Worm (Caenorhabditis elegans) whole organism, L2 larva: ENCODE measurements around the gene tag-322.

Experiments
- C34F6.9 ChIP-seq: fragments of 150-350 bp; optimal IDR thresholded peaks from 2 replicates; lab custom pipeline; 2014; ENCODE audit warnings: missing biosample characterization, missing genetic modification characterization
- Y55F3AM.14 ChIP-seq: fragments of 200-800 bp; sonication (Bioruptor generic); optimal IDR thresholded peaks from 2 replicates; lab custom pipeline; 2018; ENCODE audit warnings: mild to moderate bottlenecking, missing genetic modification characterization, missing compliant biosample characterization
- alr-1 ChIP-seq: fragments of 150-350 bp; optimal IDR thresholded peaks from 2 replicates; lab custom pipeline; 2014; ENCODE audit warnings: missing biosample characterization, missing genetic modification characterization
- aly-2 ChIP-seq: fragments of 150-350 bp; optimal IDR thresholded peaks from 2 replicates; lab custom pipeline; 2014; ENCODE audit warnings: missing biosample characterization, missing genetic modification characterization
- blmp-1 ChIP-seq: sonication (generic microtip); optimal IDR thresholded peaks from 2 replicates; lab custom pipeline; 2017; ENCODE audit warnings: missing genetic modification characterization, mild to moderate bottlenecking, missing compliant biosample characterization, antibody characterized with exemption, moderate library complexity; ENCODE audit not compliant: insufficient read depth
- ceh-16 ChIP-seq: fragments of 150-350 bp; optimal IDR thresholded peaks from 2 replicates; lab custom pipeline; 2014; ENCODE audit warnings: missing biosample characterization, missing genetic modification characterization
- crh-2 ChIP-seq: sonication (generic microtip); optimal IDR thresholded peaks from 2 replicates; lab custom pipeline; 2017; ENCODE audit warnings: missing biosample characterization, missing genetic modification characterization
- egl-27 ChIP-seq: sonication (generic microtip); optimal IDR thresholded peaks from 3 replicates; lab custom pipeline; 2017; ENCODE audit warnings: missing biosample characterization, missing genetic modification reagents, missing genetic modification characterization
- elt-1 ChIP-seq: fragments of 150-350 bp; optimal IDR thresholded peaks from 2 replicates; lab custom pipeline; 2014; ENCODE audit warnings: missing biosample characterization, missing genetic modification characterization
- elt-3 ChIP-seq: sonication (generic microtip); optimal IDR thresholded peaks from 2 replicates; lab custom pipeline; 2017; ENCODE audit warnings: missing biosample characterization, missing genetic modification characterization
- fos-1 ChIP-seq: fragments of 150-350 bp; optimal IDR thresholded peaks from 2 replicates; lab custom pipeline; 2014; ENCODE audit warnings: missing biosample characterization, missing genetic modification characterization
- lin-13 ChIP-seq: fragments of 150-350 bp; optimal IDR thresholded peaks from 2 replicates; lab custom pipeline; 2014; ENCODE audit warnings: missing biosample characterization, missing genetic modification reagents, missing genetic modification characterization
- lin-39 ChIP-seq: fragments of 150-350 bp; optimal IDR thresholded peaks from 2 replicates; lab custom pipeline; 2014; ENCODE audit warnings: missing biosample characterization, missing genetic modification reagents, missing genetic modification characterization
- lsy-2 ChIP-seq, 2 experiments: fragments of 150-350 bp in 1 of 2; sonication (generic microtip) in 1 of 2; optimal IDR thresholded peaks; 2 replicates each; lab custom pipeline; 2014 to 2017; ENCODE audit warnings: missing biosample characterization in 2 of 2, missing genetic modification characterization in 2 of 2
- mab-5 ChIP-seq: fragments of 150-350 bp; optimal IDR thresholded peaks from 2 replicates; lab custom pipeline; 2014; ENCODE audit warnings: missing biosample characterization, missing genetic modification characterization
- mbf-1 ChIP-seq: sonication (generic microtip); optimal IDR thresholded peaks from 2 replicates; lab custom pipeline; 2017; ENCODE audit warnings: missing biosample characterization, missing genetic modification characterization
- mdl-1 ChIP-seq, 2 experiments: fragments of 150-350 bp in 1 of 2; sonication (generic microtip) in 1 of 2; optimal IDR thresholded peaks; 2 replicates each; lab custom pipeline; 2017; ENCODE audit warnings: missing biosample characterization in 2 of 2, missing genetic modification characterization in 2 of 2
- nhr-11 ChIP-seq: fragments of 150-350 bp; optimal IDR thresholded peaks from 2 replicates; lab custom pipeline; 2014; ENCODE audit warnings: missing biosample characterization, missing genetic modification characterization
- nhr-12 ChIP-seq: fragments of 150-350 bp; optimal IDR thresholded peaks from 2 replicates; lab custom pipeline; 2014; ENCODE audit warnings: missing biosample characterization, missing genetic modification characterization
- nhr-129 ChIP-seq: fragments of 150-350 bp; optimal IDR thresholded peaks from 2 replicates; lab custom pipeline; 2014; ENCODE audit warnings: missing biosample characterization, missing genetic modification characterization
- nhr-23 ChIP-seq: fragments of 150-350 bp; optimal IDR thresholded peaks from 2 replicates; lab custom pipeline; 2014; ENCODE audit warnings: missing biosample characterization, missing genetic modification reagents, missing genetic modification characterization
- nhr-237 ChIP-seq: fragments of 150-350 bp; optimal IDR thresholded peaks from 2 replicates; lab custom pipeline; 2014; ENCODE audit warnings: missing biosample characterization, missing genetic modification characterization
- nhr-25 ChIP-seq: fragments of 150-350 bp; sonication (generic microtip); optimal IDR thresholded peaks from 3 replicates; lab custom pipeline; 2014; ENCODE audit warnings: missing biosample characterization, missing genetic modification characterization
- nhr-6 ChIP-seq: fragments of 150-350 bp; optimal IDR thresholded peaks from 2 replicates; lab custom pipeline; 2014; ENCODE audit warnings: missing biosample characterization, missing genetic modification characterization
- nhr-77 ChIP-seq: fragments of 150-350 bp; optimal IDR thresholded peaks from 2 replicates; lab custom pipeline; 2014; ENCODE audit warnings: missing biosample characterization, missing genetic modification characterization
- sem-4 ChIP-seq: fragments of 150-350 bp; optimal IDR thresholded peaks from 2 replicates; lab custom pipeline; 2014; ENCODE audit warnings: missing biosample characterization, missing genetic modification reagents, missing genetic modification characterization
- sma-3 ChIP-seq: sonication (generic microtip); optimal IDR thresholded peaks from 2 replicates; lab custom pipeline; 2016; ENCODE audit warnings: missing genetic modification reagents, missing genetic modification characterization, missing compliant biosample characterization
- sma-9 ChIP-seq, 2 experiments: fragments of 150-350 bp in 1 of 2; sonication (generic microtip) in 1 of 2; optimal IDR thresholded peaks; 2 replicates each; lab custom pipeline; 2014 to 2016; ENCODE audit warnings: missing genetic modification characterization in 2 of 2, mild to moderate bottlenecking in 1 of 2, missing biosample characterization in 1 of 2, missing compliant biosample characterization in 1 of 2, missing genetic modification reagents in 1 of 2, moderate library complexity in 1 of 2
- snpc-4 ChIP-seq: fragments of 150-350 bp; optimal IDR thresholded peaks from 2 replicates; lab custom pipeline; 2014; ENCODE audit warnings: missing biosample characterization, missing genetic modification characterization
- unc-39 ChIP-seq: fragments of 150-350 bp; optimal IDR thresholded peaks from 2 replicates; lab custom pipeline; 2014; ENCODE audit warnings: missing biosample characterization, missing genetic modification characterization
- unc-55 ChIP-seq: fragments of 150-350 bp; sonication (generic microtip); optimal IDR thresholded peaks from 3 replicates; lab custom pipeline; 2014; ENCODE audit warnings: missing biosample characterization, missing genetic modification reagents, missing genetic modification characterization
- zag-1 ChIP-seq: fragments of 150-350 bp; optimal IDR thresholded peaks from 2 replicates; lab custom pipeline; 2014; ENCODE audit warnings: missing biosample characterization, missing genetic modification characterization
- ztf-11 ChIP-seq: sonication (generic microtip); optimal IDR thresholded peaks from 2 replicates; lab custom pipeline; 2017; ENCODE audit warnings: missing biosample characterization, missing genetic modification characterization
- ztf-4 ChIP-seq: fragments of 150-350 bp; optimal IDR thresholded peaks from 2 replicates; lab custom pipeline; 2014; ENCODE audit warnings: missing biosample characterization, missing genetic modification characterization

Gene tag-322

ce11 chrIV:7783801-7784411 lies 1.4 kb downstream of the tag-322 start, which contains the start of gene tag-321:
Gene tag-321 (minus strand): TSS chrIV:7783851.
- TF ChIP-seq sma-9 (GFP tag; optimal IDR thresholded peaks at IDR 0.05; lab: Kevin White, UChicago) = peak; percentile 18
- TF ChIP-seq sma-9 (tag; optimal IDR thresholded peaks at IDR 0.05; lab: Kevin White, UChicago) = no peak
- TF ChIP-seq mbf-1 (tag; lab: Kevin White, UChicago) = no peak
- no peak for TF ChIP-seq sem-4 (tag; lab: Kevin White, UChicago)
- no peak for TF ChIP-seq elt-3
- TF ChIP-seq nhr-12 (tag; lab: Kevin White, UChicago) = no peak
- no peak for TF ChIP-seq elt-1
- no peak for TF ChIP-seq crh-2 (tag; lab: Kevin White, UChicago)
- no peak for TF ChIP-seq nhr-25 (tag; lab: Kevin White, UChicago)
- peak; percentile 26 for TF ChIP-seq fos-1 (tag; lab: Kevin White, UChicago)
- TF ChIP-seq blmp-1 (tag; lab: Kevin White, UChicago) = no peak
- TF ChIP-seq nhr-237 (tag; lab: Kevin White, UChicago) = no peak
- TF ChIP-seq sma-3 (GFP tag; lab: Kevin White, UChicago) = no peak

ce11 chrIV:7782292-7782691 lies 3.1 kb downstream of the tag-322 start, which contains the start of gene sec-10:
Gene sec-10 (minus strand): TSS chrIV:7782499.
- TF ChIP-seq mbf-1 (tag; lab: Kevin White, UChicago) (no peak), fos-1 (tag; lab: Kevin White, UChicago) (peak; percentile 17)
- TF ChIP-seq, all 48 proteins: peak for 1

ce11 chrIV:7778865-7779264 lies 6.5 kb downstream of the tag-322 start, which contains the start of gene rpap-3:
Gene rpap-3 (minus strand): TSS chrIV:7778965.
- TF ChIP-seq lin-39 (tag; lab: Kevin White, UChicago) (no peak), egl-27 (tag; lab: Kevin White, UChicago) (no peak), nhr-12 (tag; lab: Kevin White, UChicago) (no peak), alr-1 (no peak), nhr-23 (no peak), aly-2 (tag; lab: Kevin White, UChicago) (no peak)

ce11 chrIV:7775725-7776124 lies 9.6 kb downstream of the tag-322 start, which contains the start of gene swd-2.1:
Gene swd-2.1 (plus strand): TSS chrIV:7776025.
- TF ChIP-seq mdl-1 (tag; optimal IDR thresholded peaks at IDR 0.05; lab: Kevin White, UChicago) (no peak), sma-3 (GFP tag; lab: Kevin White, UChicago) (no peak), mbf-1 (tag; lab: Kevin White, UChicago) (no peak), nhr-129 (tag; lab: Kevin White, UChicago) (no peak)

ce11 chrIV:7774206-7774605 lies 11.2 kb downstream of the tag-322 start, which contains the start of the genes hcf-1 and swd-2.2:
Gene hcf-1 (minus strand): TSS chrIV:7774275.
Gene swd-2.2 (plus strand): TSS chrIV:7774411.
- TF ChIP-seq elt-3 (no peak), unc-55 (GFP tag; lab: Kevin White, UChicago) (peak; percentile 67), lsy-2 (tag; optimal IDR thresholded peaks at IDR 0.05; lab: Kevin White, UChicago) (peak in 1 of 2 experiments; percentile 63), C34F6.9 (tag; lab: Kevin White, UChicago) (peak; percentile 73), crh-2 (tag; lab: Kevin White, UChicago) (peak; percentile 17), mab-5 (tag; lab: Kevin White, UChicago) (no peak), nhr-6 (tag; lab: Kevin White, UChicago) (no peak), nhr-129 (tag; lab: Kevin White, UChicago) (peak; percentile 4)

ce11 chrIV:7770162-7770561 lies 15.2 kb downstream of the tag-322 start, which contains the start of gene rdl-1:
Gene rdl-1 (minus strand): TSS chrIV:7770262.
- TF ChIP-seq C34F6.9 (tag; lab: Kevin White, UChicago) (no peak), ztf-11 (tag; lab: Kevin White, UChicago) (no peak), lin-39 (tag; lab: Kevin White, UChicago) (no peak), nhr-11 (tag; lab: Kevin White, UChicago) (no peak), sma-9 (GFP tag; optimal IDR thresholded peaks at IDR 0.05; lab: Kevin White, UChicago) (no peak), sma-9 (tag; optimal IDR thresholded peaks at IDR 0.05; lab: Kevin White, UChicago) (no peak), snpc-4 (tag; lab: Kevin White, UChicago) (no peak), ztf-4 (tag; lab: Kevin White, UChicago) (no peak), nhr-6 (tag; lab: Kevin White, UChicago) (no peak), lin-13 (GFP tag; lab: Kevin White, UChicago) (no peak), Y55F3AM.14 (no peak), unc-39 (no peak), zag-1 (tag; lab: Kevin White, UChicago) (no peak), ceh-16 (tag; lab: Kevin White, UChicago) (no peak), nhr-23 (no peak), nhr-77 (tag; lab: Kevin White, UChicago) (no peak)
